Fruit fly (Drosophila melanogaster) whole organism, embryonic: ENCODE measurements around the gene Aatf.

ENCODE experiments used
- Asciz ChIP-seq: fragments of 200-800 bp; sonication (Bioruptor generic); optimal IDR thresholded peaks from 2 replicates; lab custom pipeline; 2017; ENCODE audit warnings: missing biosample characterization, mild to moderate bottlenecking, missing genetic modification characterization, missing genetic modification reagents
- CG10267 ChIP-seq: fragments of 200-800 bp; sonication (Bioruptor generic); optimal IDR thresholded peaks from 2 replicates; lab custom pipeline; 2018; ENCODE audit warnings: missing biosample characterization, mild to moderate bottlenecking, missing genetic modification characterization, moderate library complexity
- CG10959 ChIP-seq: fragments of 200-800 bp; sonication (Bioruptor generic); IDR thresholded peaks from 2 replicates; pipeline ENCODE4 v1.3.6; 2022; ENCODE audit warnings: missing biosample characterization, missing genetic modification characterization
- CG11085 ChIP-seq: fragments of 200-800 bp; sonication (Bioruptor generic); IDR thresholded peaks from 2 replicates; pipeline ENCODE4 v1.3.6; 2022; ENCODE audit warnings: missing biosample characterization, missing genetic modification characterization
- CG12155 ChIP-seq: fragments of 200-800 bp; sonication (Bioruptor generic); optimal IDR thresholded peaks from 3 replicates; lab custom pipeline; 2016; ENCODE audit warnings: missing biosample characterization, missing genetic modification characterization
- CG12219 ChIP-seq: fragments of 200-800 bp; sonication (Bioruptor generic); optimal IDR thresholded peaks from 3 replicates; lab custom pipeline; 2018; ENCODE audit warnings: missing biosample characterization, mild to moderate bottlenecking, missing genetic modification characterization
- CG12659 ChIP-seq: fragments of 200-800 bp; sonication (Bioruptor generic); optimal IDR thresholded peaks from 3 replicates; lab custom pipeline; 2017; ENCODE audit warnings: mild to moderate bottlenecking, missing biosample characterization, missing genetic modification reagents, missing genetic modification characterization
- CG13775 ChIP-seq: fragments of 200-800 bp; sonication (Bioruptor generic); optimal IDR thresholded peaks from 3 replicates; lab custom pipeline; 2017; ENCODE audit warnings: missing biosample characterization, mild to moderate bottlenecking, missing genetic modification characterization
- CG14667 ChIP-seq: fragments of 200-800 bp; sonication (Bioruptor generic); IDR thresholded peaks from 2 replicates; pipeline ENCODE4 v1.3.6; 2022; ENCODE audit warnings: missing biosample characterization, missing genetic modification characterization
- CG18476 ChIP-seq: fragments of 200-800 bp; sonication (Bioruptor generic); optimal IDR thresholded peaks from 2 replicates; lab custom pipeline; 2016; ENCODE audit warnings: missing biosample characterization, mild to moderate bottlenecking, missing genetic modification characterization
- CG2875 ChIP-seq: fragments of 200-800 bp; sonication (Bioruptor generic); optimal IDR thresholded peaks from 2 replicates; lab custom pipeline; 2017; ENCODE audit warnings: missing biosample characterization, mild to moderate bottlenecking, missing genetic modification characterization, missing genetic modification reagents
- CG31441 ChIP-seq: fragments of 200-800 bp; sonication (Bioruptor generic); IDR thresholded peaks from 2 replicates; pipeline ENCODE4 v1.3.6; 2022; ENCODE audit warnings: missing biosample characterization, missing genetic modification characterization
- CG32532 ChIP-seq: fragments of 200-800 bp; sonication (Bioruptor generic); IDR thresholded peaks from 2 replicates; pipeline ENCODE4 v1.3.6; 2022; ENCODE audit warnings: missing biosample characterization, missing genetic modification characterization
- CG32767 ChIP-seq: fragments of 200-800 bp; sonication (Bioruptor generic); IDR thresholded peaks from 2 replicates; pipeline ENCODE4 v1.3.6; 2022; ENCODE audit warnings: missing biosample characterization, missing genetic modification characterization
- CG3281 ChIP-seq: fragments of 200-800 bp; sonication (Bioruptor generic); optimal IDR thresholded peaks from 3 replicates; lab custom pipeline; 2017; ENCODE audit warnings: missing biosample characterization, mild to moderate bottlenecking, missing genetic modification characterization
- CG42726 ChIP-seq: fragments of 200-800 bp; sonication (Bioruptor generic); IDR thresholded peaks from 2 replicates; pipeline ENCODE4 v1.3.6; 2022; ENCODE audit warnings: missing biosample characterization, missing genetic modification characterization; ENCODE audit not compliant: partially characterized antibody
- CG7357 ChIP-seq: fragments of 200-800 bp; sonication (Bioruptor generic); IDR thresholded peaks from 3 replicates; pipeline ENCODE4 v1.3.6; 2022; ENCODE audit warnings: missing biosample characterization, missing genetic modification characterization
- CG8281 ChIP-seq: fragments of 200-800 bp; sonication (Bioruptor generic); optimal IDR thresholded peaks from 2 replicates; lab custom pipeline; 2018; ENCODE audit warnings: missing biosample characterization, mild to moderate bottlenecking, missing genetic modification characterization, moderate library complexity
- Chrac-16 ChIP-seq: fragments of 200-800 bp; sonication (Bioruptor generic); optimal IDR thresholded peaks from 3 replicates; lab custom pipeline; 2016; ENCODE audit warnings: missing biosample characterization, missing genetic modification characterization
- Doc2 ChIP-seq: fragments of 200-800 bp; sonication (Bioruptor generic); IDR thresholded peaks from 2 replicates; pipeline ENCODE4 v1.3.6; 2022; ENCODE audit warnings: missing biosample characterization, missing genetic modification characterization
- Fer2 ChIP-seq: fragments of 200-800 bp; sonication (Bioruptor generic); optimal IDR thresholded peaks from 2 replicates; lab custom pipeline; 2018; ENCODE audit warnings: missing biosample characterization, mild to moderate bottlenecking, missing genetic modification characterization, moderate library complexity
- Fer3 ChIP-seq: fragments of 200-800 bp; sonication (Bioruptor generic); optimal IDR thresholded peaks from 2 replicates; lab custom pipeline; 2018; ENCODE audit warnings: missing biosample characterization, mild to moderate bottlenecking, missing genetic modification characterization, moderate library complexity
- HLH4C ChIP-seq: fragments of 200-800 bp; sonication (Bioruptor generic); IDR thresholded peaks from 3 replicates; pipeline ENCODE4 v1.3.6; 2022; ENCODE audit warnings: missing biosample characterization, missing genetic modification characterization; ENCODE audit not compliant: partially characterized antibody
- Hmx ChIP-seq: fragments of 200-800 bp; sonication (Bioruptor generic); optimal IDR thresholded peaks from 2 replicates; lab custom pipeline; 2016; ENCODE audit warnings: missing biosample characterization, missing genetic modification characterization
- Hsf ChIP-seq: fragments of 200-800 bp; sonication (Bioruptor generic); optimal IDR thresholded peaks from 3 replicates; lab custom pipeline; 2016; ENCODE audit warnings: missing biosample characterization, missing genetic modification characterization
- MESR4 ChIP-seq: fragments of 200-800 bp; sonication (Bioruptor generic); optimal IDR thresholded peaks from 2 replicates; lab custom pipeline; 2018; ENCODE audit warnings: missing biosample characterization, mild to moderate bottlenecking, missing genetic modification characterization, moderate library complexity
- Ptx1 ChIP-seq: fragments of 200-800 bp; sonication (Bioruptor generic); IDR thresholded peaks from 2 replicates; pipeline ENCODE4 v1.3.6; 2022; ENCODE audit warnings: missing biosample characterization, missing genetic modification characterization
- Rfx ChIP-seq: fragments of 200-800 bp; sonication (Bioruptor generic); IDR thresholded peaks from 2 replicates; pipeline ENCODE4 v1.3.6; 2022; ENCODE audit warnings: missing biosample characterization, missing genetic modification characterization
- aop ChIP-seq: fragments of 200-800 bp; sonication (Bioruptor generic); IDR thresholded peaks from 2 replicates; pipeline ENCODE4 v1.3.6; 2022; ENCODE audit warnings: missing biosample characterization, missing genetic modification characterization
- bbx ChIP-seq: fragments of 200-800 bp; sonication (Bioruptor generic); IDR thresholded peaks from 2 replicates; pipeline ENCODE4 v1.3.6; 2022; ENCODE audit warnings: missing biosample characterization, missing genetic modification characterization; ENCODE audit not compliant: partially characterized antibody
- btn ChIP-seq: fragments of 200-800 bp; sonication (Bioruptor generic); optimal IDR thresholded peaks from 2 replicates; lab custom pipeline; 2016; ENCODE audit warnings: missing biosample characterization, missing genetic modification characterization
- chinmo ChIP-seq: fragments of 200-800 bp; sonication (Bioruptor generic); IDR thresholded peaks from 4 replicates; pipeline ENCODE4 v1.3.6; 2022; ENCODE audit warnings: missing biosample characterization, missing genetic modification characterization; ENCODE audit not compliant: partially characterized antibody
- dati ChIP-seq: fragments of 200-800 bp; sonication (Bioruptor generic); IDR thresholded peaks from 2 replicates; pipeline ENCODE4 v1.3.6; 2022; ENCODE audit warnings: missing biosample characterization, missing genetic modification characterization
- ems ChIP-seq: fragments of 200-800 bp; sonication (Bioruptor generic); optimal IDR thresholded peaks from 3 replicates; lab custom pipeline; 2016; ENCODE audit warnings: missing biosample characterization, missing genetic modification characterization
- knrl ChIP-seq: fragments of 200-800 bp; sonication (Bioruptor generic); IDR thresholded peaks from 3 replicates; pipeline ENCODE4 v1.3.6; 2022; ENCODE audit warnings: missing biosample characterization, missing genetic modification characterization; ENCODE audit not compliant: partially characterized antibody
- lilli ChIP-seq: fragments of 200-800 bp; sonication (Bioruptor generic); optimal IDR thresholded peaks from 3 replicates; lab custom pipeline; 2016; ENCODE audit warnings: missing biosample characterization, missing genetic modification characterization
- lmd ChIP-seq: fragments of 200-800 bp; sonication (Bioruptor generic); IDR thresholded peaks from 2 replicates; pipeline ENCODE4 v1.3.6; 2022; ENCODE audit warnings: missing biosample characterization, missing genetic modification characterization
- odd ChIP-seq: fragments of 200-800 bp; sonication (Bioruptor generic); optimal IDR thresholded peaks from 2 replicates; lab custom pipeline; 2017; ENCODE audit warnings: missing biosample characterization, mild to moderate bottlenecking, missing genetic modification characterization
- org-1 ChIP-seq: fragments of 200-800 bp; sonication (Bioruptor generic); optimal IDR thresholded peaks from 2 replicates; lab custom pipeline; 2017; ENCODE audit warnings: missing biosample characterization, missing genetic modification characterization
- pzg ChIP-seq: fragments of 200-800 bp; sonication (Bioruptor generic); optimal IDR thresholded peaks from 3 replicates; lab custom pipeline; 2018; ENCODE audit warnings: missing biosample characterization, mild to moderate bottlenecking, missing genetic modification characterization, moderate library complexity
- rib ChIP-seq: fragments of 200-800 bp; sonication (Bioruptor generic); IDR thresholded peaks from 2 replicates; pipeline ENCODE4 v1.3.6; 2022; ENCODE audit warnings: missing biosample characterization, missing genetic modification characterization
- row ChIP-seq: fragments of 200-800 bp; sonication (Bioruptor generic); IDR thresholded peaks from 3 replicates; pipeline ENCODE4 v1.3.6; 2022; ENCODE audit warnings: missing biosample characterization, missing genetic modification characterization
- sens ChIP-seq: fragments of 200-800 bp; sonication (Bioruptor generic); peaks from one replicate; lab custom pipeline; 2016; ENCODE audit warnings: missing biosample characterization, missing genetic modification characterization
- slp2 ChIP-seq: fragments of 200-800 bp; sonication (Bioruptor generic); optimal IDR thresholded peaks from 2 replicates; lab custom pipeline; 2016; ENCODE audit warnings: missing biosample characterization, missing genetic modification characterization
- sna ChIP-seq: fragments of 200-800 bp; sonication (Bioruptor generic); IDR thresholded peaks from 2 replicates; pipeline ENCODE4 v1.3.6; 2022; ENCODE audit warnings: missing biosample characterization, missing genetic modification characterization; ENCODE audit not compliant: partially characterized antibody
- wek ChIP-seq: fragments of 200-800 bp; sonication (Bioruptor generic); optimal IDR thresholded peaks from 3 replicates; lab custom pipeline; 2018; ENCODE audit warnings: missing biosample characterization, mild to moderate bottlenecking, missing genetic modification characterization, moderate library complexity
- zen2 ChIP-seq: fragments of 200-800 bp; sonication (Bioruptor generic); IDR thresholded peaks from 3 replicates; pipeline ENCODE4 v1.3.6; 2022; ENCODE audit warnings: missing biosample characterization, missing genetic modification characterization; ENCODE audit not compliant: partially characterized antibody
- zfh2 ChIP-seq: fragments of 200-800 bp; sonication (Bioruptor generic); optimal IDR thresholded peaks from 2 replicates; lab custom pipeline; 2016; ENCODE audit warnings: missing biosample characterization, missing genetic modification characterization

Aatf gene

DNA sequence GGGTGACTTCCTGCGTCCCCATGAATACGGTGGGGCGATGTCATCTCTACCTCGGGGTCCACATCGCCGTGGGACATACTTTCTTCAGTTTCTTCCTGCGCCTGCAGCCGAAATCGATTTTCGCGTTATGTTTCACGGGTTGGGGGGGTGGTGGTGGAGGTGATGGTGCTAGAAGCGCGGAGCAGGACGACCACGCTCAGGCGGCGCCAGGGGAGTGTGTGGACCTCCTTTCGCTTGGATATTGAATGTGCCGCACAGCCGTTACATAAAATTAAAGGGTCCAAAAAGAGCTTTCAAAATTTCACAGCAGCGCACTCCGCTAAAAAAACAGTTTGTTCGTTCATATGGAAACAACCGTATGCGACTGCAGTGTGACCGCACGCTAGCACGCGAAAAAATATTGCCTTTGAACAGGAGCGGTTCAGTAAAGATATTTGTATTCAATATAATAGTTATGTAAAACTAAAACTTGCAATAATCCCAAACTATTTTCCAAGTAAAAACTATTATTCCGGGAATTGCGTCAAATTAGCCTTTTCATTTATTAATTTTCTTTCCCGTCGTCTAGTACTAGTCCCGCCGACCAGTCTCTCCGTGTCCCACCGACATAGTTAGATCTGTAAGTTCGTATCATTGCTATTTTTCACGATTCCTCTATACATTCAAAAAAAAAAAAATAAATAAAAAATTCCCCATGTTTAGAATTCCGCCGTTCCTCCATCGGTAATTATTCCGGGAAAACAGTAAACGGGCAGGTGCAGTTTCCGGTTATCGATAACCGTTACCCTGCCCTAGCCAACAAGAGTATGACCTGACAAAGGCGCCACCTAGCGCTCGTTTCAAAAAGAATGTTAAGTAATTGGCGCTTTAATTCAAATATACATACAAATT is 33.2 kb upstream of the Aatf start, which contains the start of gene Nhe3 (continued):
- TF ChIP-seq ems (peak; percentile 87), rib (GFP tag; lab: Robert Waterston, UW) (peak; percentile 68), row (GFP tag; lab: Robert Waterston, UW) (peak; percentile 95), zen2 (GFP tag; lab: Robert Waterston, UW) (no peak), Rfx (peak; percentile 90), wek (GFP tag; lab: Kevin White, UChicago) (no peak), dati (peak; percentile 36; the same call in 1 of the 2 replicates), MESR4 (GFP tag; lab: Kevin White, UChicago) (peak; percentile 75), CG32767 (GFP tag; lab: Robert Waterston, UW) (no peak; the same call in 1 of the 2 replicates), zfh2 (GFP tag; lab: Kevin White, UChicago) (peak; percentile 84), CG10959 (GFP tag; lab: Robert Waterston, UW) (peak; percentile 68), CG31441 (GFP tag; lab: Robert Waterston, UW) (no peak), CG11085 (peak; percentile 71), CG2875 (GFP tag; lab: Kevin White, UChicago) (peak; percentile 46), CG12659 (GFP tag; lab: Kevin White, UChicago) (peak; percentile 89), Ptx1 (peak; percentile 89), lmd (GFP tag; lab: Robert Waterston, UW) (peak; percentile 85), CG12219 (peak; percentile 41), CG12155 (GFP tag; lab: Kevin White, UChicago) (peak; percentile 79), Chrac-16 (GFP tag; lab: Kevin White, UChicago) (peak; percentile 80), HLH4C (GFP tag; lab: Robert Waterston, UW) (peak; percentile 68), CG42726 (GFP tag; lab: Robert Waterston, UW) (no peak), CG32532 (peak; percentile 83), CG7357 (peak; percentile 70; the same call in 2 of the 3 replicates), bbx (GFP tag; lab: Robert Waterston, UW) (peak; percentile 51; the same call in 1 of the 2 replicates), Doc2 (no peak), sna (GFP tag; lab: Robert Waterston, UW) (no peak; the same call in 1 of the 2 replicates), CG13775 (GFP tag; lab: Kevin White, UChicago) (peak; percentile 76), knrl (peak; percentile 61; the same call in 1 of the 3 replicates), sens (GFP tag; lab: Kevin White, UChicago) (peak; percentile 97), CG8281 (tag; lab: Kevin White, UChicago) (peak; percentile 38), slp2 (GFP tag; lab: Kevin White, UChicago) (peak; percentile 76), odd (GFP tag; lab: Kevin White, UChicago) (peak; percentile 71), CG14667 (GFP tag; lab: Robert Waterston, UW) (peak; percentile 73), CG10267 (tag; lab: Kevin White, UChicago) (peak; percentile 72), Hsf (GFP tag; lab: Kevin White, UChicago) (peak; percentile 90), Fer2 (tag; lab: Kevin White, UChicago) (peak; percentile 41), lilli (GFP tag; lab: Kevin White, UChicago) (peak; percentile 90), chinmo (GFP tag; lab: Robert Waterston, UW) (peak; percentile 81; the same call in 2 of the 4 replicates), pzg (GFP tag; lab: Kevin White, UChicago) (peak; percentile 40), org-1 (GFP tag; lab: Kevin White, UChicago) (peak; percentile 44), Hmx (peak; percentile 69), btn (GFP tag; lab: Kevin White, UChicago) (peak; percentile 48), CG18476 (GFP tag; lab: Kevin White, UChicago) (peak; percentile 81), Asciz (peak; percentile 51), CG3281 (GFP tag; lab: Kevin White, UChicago) (peak; percentile 74), aop (GFP tag; lab: Robert Waterston, UW) (no peak), Fer3 (tag; lab: Kevin White, UChicago) (peak; percentile 70)
